Worm (Caenorhabditis elegans): ENCODE data around the gene obr-1.

DNA sequence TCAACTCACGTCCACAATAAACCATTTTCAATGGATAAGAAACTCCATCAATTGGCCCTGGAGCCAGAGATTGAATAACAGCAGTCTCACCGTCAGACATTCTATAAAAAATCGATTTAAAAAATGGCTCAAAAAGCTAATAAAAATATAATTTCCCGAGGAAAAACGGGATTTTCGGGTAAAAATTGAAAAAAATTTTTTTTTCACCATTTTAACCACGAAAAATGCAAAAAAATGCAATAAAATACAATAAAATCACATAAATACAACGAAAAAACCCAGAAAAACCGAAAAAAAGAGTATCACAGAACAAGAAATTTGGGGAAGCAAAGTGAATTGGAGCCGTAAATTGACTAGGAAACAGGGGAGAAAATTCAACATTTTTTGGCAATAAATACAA, 8.1 kb upstream of the obr-1 start, which contains the start of gene Y47D3A.21:
- TF ChIP-seq nhr-77 (tag; optimal IDR thresholded peaks at IDR 0.05) (no peak), snpc-4 (tag; optimal IDR thresholded peaks at IDR 0.05) (no peak), lsy-2 (tag; optimal IDR thresholded peaks at IDR 0.05) (no peak), ztf-1 (GFP tag; conservative IDR thresholded peaks at IDR 0.05) (no peak), lin-39 (tag; optimal IDR thresholded peaks at IDR 0.05) (no peak), skn-1 (tag; optimal IDR thresholded peaks at IDR 0.05) (no peak), nhr-11 (tag; optimal IDR thresholded peaks at IDR 0.05) (no peak)
